Fruit fly (Drosophila melanogaster): ENCODE results near the gene SCCRO.

The SCCRO gene

DNA sequence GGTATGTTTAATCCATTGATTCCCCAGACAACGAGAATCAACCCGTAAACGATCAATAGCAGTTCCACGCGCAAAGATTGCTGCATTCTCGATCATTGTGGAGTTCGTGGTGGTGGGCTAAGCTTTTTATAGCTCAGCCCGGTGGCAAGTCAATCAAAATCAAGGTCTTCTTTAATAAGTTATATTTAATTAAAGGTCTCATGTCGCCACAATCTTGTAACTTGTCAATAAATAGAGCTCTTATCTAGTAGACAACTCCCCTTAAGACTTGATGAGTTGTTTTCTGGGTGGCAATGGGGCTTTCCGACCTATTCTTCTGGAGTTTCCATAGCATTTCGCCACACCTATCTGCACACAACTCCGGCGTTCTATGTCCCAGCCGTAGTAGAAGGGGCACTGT lies 35.1 kb upstream of the SCCRO start, which contains the start of gene CG42728:
Gene CG42728, minus strand, starts transcription at position 101 of the 400 bp plus-strand sequence.
- no peak for TF ChIP-seq Vsx2 (GFP tag; optimal IDR thresholded peaks at IDR 0.05; ENCODE audit: partially characterized antibody)
- TF ChIP-seq GATAd (GFP tag; optimal IDR thresholded peaks at IDR 0.05): no peak
- no peak for TF ChIP-seq Jra (GFP tag; optimal IDR thresholded peaks at IDR 0.05)
- no peak for TF ChIP-seq foxo (GFP tag; optimal IDR thresholded peaks at IDR 0.05)
- TF ChIP-seq sage (GFP tag; optimal IDR thresholded peaks at IDR 0.05): no peak
- TF ChIP-seq ey (GFP tag; optimal IDR thresholded peaks at IDR 0.05): no peak
- no peak for TF ChIP-seq rgr (GFP tag; optimal IDR thresholded peaks at IDR 0.05)
- TF ChIP-seq N (GFP tag; optimal IDR thresholded peaks at IDR 0.05): no peak
- TF ChIP-seq woc (GFP tag; optimal IDR thresholded peaks at IDR 0.05): no peak
- TF ChIP-seq Hr83 (GFP tag; optimal IDR thresholded peaks at IDR 0.05; ENCODE audit: poor library complexity, severe bottlenecking): no peak

DNA sequence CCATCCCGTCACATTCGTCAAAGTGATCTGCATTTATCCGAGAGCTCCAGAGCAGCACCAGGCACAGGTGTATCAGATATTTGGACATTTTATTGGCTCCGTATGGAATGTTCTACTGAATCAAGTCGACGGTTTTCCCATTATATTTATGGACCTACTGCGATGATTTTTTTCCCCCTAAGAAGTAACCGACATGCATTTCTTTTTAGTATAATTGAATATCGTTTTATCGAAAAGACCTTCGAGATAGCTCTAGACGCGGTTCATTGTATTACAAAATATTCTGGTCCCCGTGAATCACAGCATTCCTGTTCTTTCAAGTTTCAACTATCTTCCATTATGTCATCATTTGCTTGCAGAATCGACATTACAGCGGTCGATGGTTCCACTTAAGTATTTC lies 34.1 kb upstream of the SCCRO start, which contains the start of gene obst-H:
Gene obst-H, minus strand, starts transcription at position 101 of the 400 bp plus-strand sequence.
- TF ChIP-seq fru (GFP tag; optimal IDR thresholded peaks at IDR 0.05) (no peak), ey (GFP tag; optimal IDR thresholded peaks at IDR 0.05) (no peak), usp (GFP tag; optimal IDR thresholded peaks at IDR 0.05) (no peak)

DNA sequence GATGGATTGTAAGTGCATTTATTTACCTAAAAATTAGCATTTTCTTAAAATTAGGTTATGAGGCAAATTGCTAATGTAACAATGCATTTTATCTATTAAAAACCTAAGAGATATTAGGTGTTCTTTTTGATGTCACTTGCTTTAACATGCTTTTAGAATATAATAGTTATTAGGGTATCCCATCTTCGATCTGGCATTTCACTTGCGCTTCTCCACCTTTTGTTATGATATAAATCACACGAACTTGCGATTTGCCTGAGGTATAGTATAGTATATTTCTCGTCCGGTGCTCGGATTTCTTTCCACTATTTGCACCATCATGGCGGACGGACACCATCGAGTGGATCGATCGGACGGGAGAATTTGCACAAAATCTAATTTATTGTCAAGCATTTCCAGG lies 33.2 kb upstream of the SCCRO start:
- no peak for TF ChIP-seq pan (optimal IDR thresholded peaks at IDR 0.05)
- no peak for TF ChIP-seq Rel (GFP tag; optimal IDR thresholded peaks at IDR 0.05)
- TF ChIP-seq Rel (tag; optimal IDR thresholded peaks at IDR 0.05): no peak
- no peak for TF ChIP-seq psq (GFP tag; optimal IDR thresholded peaks at IDR 0.05)
- TF ChIP-seq Hnf4 (GFP tag; optimal IDR thresholded peaks at IDR 0.05): no peak
- TF ChIP-seq jim (GFP tag; optimal IDR thresholded peaks at IDR 0.05): no peak
- no peak for TF ChIP-seq Hr78 (GFP tag; optimal IDR thresholded peaks at IDR 0.05)
- no peak for TF ChIP-seq Sp1 (GFP tag; optimal IDR thresholded peaks at IDR 0.05)
- TF ChIP-seq GATAd (GFP tag; optimal IDR thresholded peaks at IDR 0.05): no peak
- no peak for TF ChIP-seq h (GFP tag; optimal IDR thresholded peaks at IDR 0.05)
- TF ChIP-seq Mio (GFP tag; optimal IDR thresholded peaks at IDR 0.05): no peak
- no peak for TF ChIP-seq ey (GFP tag; optimal IDR thresholded peaks at IDR 0.05)
- no peak for TF ChIP-seq sv (GFP tag; optimal IDR thresholded peaks at IDR 0.05)
- no peak for TF ChIP-seq Dfd (GFP tag; optimal IDR thresholded peaks at IDR 0.05)
- TF ChIP-seq dmrt93B (GFP tag; optimal IDR thresholded peaks at IDR 0.05): no peak
- TF ChIP-seq usp (GFP tag; optimal IDR thresholded peaks at IDR 0.05): no peak
- TF ChIP-seq N (GFP tag; optimal IDR thresholded peaks at IDR 0.05): no peak
- TF ChIP-seq brk (GFP tag; optimal IDR thresholded peaks at IDR 0.05): no peak
- no peak for TF ChIP-seq sage (GFP tag; optimal IDR thresholded peaks at IDR 0.05)
- no peak for TF ChIP-seq HLH106 (tag; optimal IDR thresholded peaks at IDR 0.05)
- no peak for TF ChIP-seq br (GFP tag; optimal IDR thresholded peaks at IDR 0.05)

DNA sequence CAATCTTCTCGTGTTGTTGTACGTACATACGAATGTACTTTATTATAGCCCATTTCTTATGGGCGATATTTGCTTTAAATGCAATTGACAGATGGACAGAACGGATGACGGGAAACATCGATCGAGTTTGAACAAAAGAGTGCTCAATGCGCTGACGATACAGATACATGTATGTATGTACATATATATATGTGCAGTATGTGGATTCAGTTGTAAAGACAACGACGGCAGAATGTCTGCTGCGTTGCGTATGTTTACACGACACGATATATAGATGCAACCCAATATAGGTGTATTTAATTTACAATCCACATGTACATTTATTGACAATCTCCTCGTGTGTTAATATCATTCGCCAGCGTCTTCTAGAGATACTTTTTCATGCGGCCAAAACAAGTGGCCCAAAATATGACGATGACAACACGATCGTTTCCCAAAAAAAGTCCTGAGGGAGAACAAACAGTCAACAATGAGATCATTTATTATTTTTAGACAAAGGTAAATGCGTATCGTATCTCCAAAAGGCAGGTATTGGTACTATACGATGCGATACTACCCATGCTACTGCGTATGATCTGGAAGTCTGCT lies 32.5 kb upstream of the SCCRO start:
- TF ChIP-seq rgr (GFP tag; optimal IDR thresholded peaks at IDR 0.05): peak; percentile 26
- peak; percentile 47 for TF ChIP-seq OdsH (GFP tag; optimal IDR thresholded peaks at IDR 0.05)
- peak; percentile 15 for TF ChIP-seq br (GFP tag; optimal IDR thresholded peaks at IDR 0.05)
- TF ChIP-seq h (GFP tag; optimal IDR thresholded peaks at IDR 0.05): peak; percentile 54
- peak; percentile 50 for TF ChIP-seq Sp1 (GFP tag; optimal IDR thresholded peaks at IDR 0.05)
- peak; percentile 64 for TF ChIP-seq sage (GFP tag; optimal IDR thresholded peaks at IDR 0.05)
- no peak for TF ChIP-seq HLH106 (tag; optimal IDR thresholded peaks at IDR 0.05)
- peak; percentile 41 for TF ChIP-seq fru (GFP tag; optimal IDR thresholded peaks at IDR 0.05)
- no peak for TF ChIP-seq Dif (GFP tag; optimal IDR thresholded peaks at IDR 0.05; ENCODE audit: partially characterized antibody)
- TF ChIP-seq brk (GFP tag; optimal IDR thresholded peaks at IDR 0.05): peak; percentile 58
- TF ChIP-seq Hnf4 (GFP tag; optimal IDR thresholded peaks at IDR 0.05): peak; percentile 25
- no peak for TF ChIP-seq Abd-B (GFP tag; optimal IDR thresholded peaks at IDR 0.05)
- TF ChIP-seq lola (GFP tag; optimal IDR thresholded peaks at IDR 0.05): no peak

Measured in whole organism, wandering third instar larva.